Fruit fly (Drosophila melanogaster) whole organism: ENCODE measurements around the gene mwh.
A peak's percentile ranks its signal among the peaks of the same experiment; 100 is the strongest.

Experiments
- CG8478 ChIP-seq: fragments of >200 bp; optimal IDR thresholded peaks from 2 replicates; lab custom pipeline; 2018; ENCODE audit warnings: inconsistent platforms
- Dll ChIP-seq: fragments of >200 bp; optimal IDR thresholded peaks from 2 replicates; lab custom pipeline; 2017
- EcR ChIP-seq, 2 experiments: fragments of >200 bp; optimal IDR thresholded peaks; 2 replicates each; lab custom pipeline; 2017; ENCODE audit warnings: missing biosample characterization in 2 of 2, missing genetic modification characterization in 2 of 2, missing genetic modification reagents in 2 of 2
- pan ChIP-seq: fragments of >200 bp; optimal IDR thresholded peaks from 2 replicates; lab custom pipeline; 2017
- psq ChIP-seq: fragments of >200 bp; optimal IDR thresholded peaks from 2 replicates; lab custom pipeline; 2017
- usp ChIP-seq: fragments of >200 bp; optimal IDR thresholded peaks from 2 replicates; lab custom pipeline; 2017; ENCODE audit warnings: missing biosample characterization, missing genetic modification characterization, mixed read lengths

Gene mwh

dm6 chr3L:1177085-1177484, 23.5 kb upstream of the mwh start, which contains the start of gene bab2:
TSS of gene bab2 (minus strand) at chr3L:1177276.
- TF ChIP-seq pan, result no peak
- no peak for TF ChIP-seq usp (GFP tag; lab: Kevin White, UChicago)
- TF ChIP-seq Dll (lab: Kevin White, UChicago), result peak; percentile 47
- no peak for TF ChIP-seq psq
- no peak for TF ChIP-seq CG8478 (lab: Kevin White, UChicago)
- TF ChIP-seq EcR (GFP tag; optimal IDR thresholded peaks at IDR 0.05; lab: Kevin White, UChicago), result no peak

- TF ChIP-seq pan (no peak), Dll (lab: Kevin White, UChicago) (peak; percentile 83), psq (no peak), CG8478 (lab: Kevin White, UChicago) (peak; percentile 75)
These were observed 22.4 kb upstream of the mwh start for dm6 chr3L:1178115-1178583.

- TF ChIP-seq Dll (lab: Kevin White, UChicago), result no peak
- no peak for TF ChIP-seq usp (GFP tag; lab: Kevin White, UChicago)
- no peak for TF ChIP-seq EcR (GFP tag; optimal IDR thresholded peaks at IDR 0.05; lab: Kevin White, UChicago)
- TF ChIP-seq psq, result no peak
- no peak for TF ChIP-seq pan
- no peak for TF ChIP-seq CG8478 (lab: Kevin White, UChicago)
These were observed 17.1 kb upstream of the mwh start for dm6 chr3L:1183467-1183866.

dm6 chr3L:1188936-1189659, 11.5 kb upstream of the mwh start, which contains the start of gene CG13912:
TSS of gene CG13912 (plus strand) at chr3L:1189588.
- TF ChIP-seq Dll (lab: Kevin White, UChicago), result no peak
- TF ChIP-seq EcR (GFP tag; optimal IDR thresholded peaks at IDR 0.05; lab: Kevin White, UChicago), result no peak
- TF ChIP-seq psq, result no peak
- no peak for TF ChIP-seq pan

- TF ChIP-seq CG8478 (lab: Kevin White, UChicago) (no peak), EcR (GFP tag; optimal IDR thresholded peaks at IDR 0.05; lab: Kevin White, UChicago) (no peak), psq (no peak), usp (GFP tag; lab: Kevin White, UChicago) (no peak), pan (no peak), Dll (lab: Kevin White, UChicago) (no peak)
These were observed 7.3 kb upstream of the mwh start, which contains the start of gene Trhn for dm6 chr3L:1193123-1193844. TSS of gene Trhn (minus strand) at chr3L:1193173.

dm6 chr3L:1195202-1195601, 5.4 kb upstream of the mwh start, which contains the start of gene LysX:
TSS of gene LysX (minus strand) at chr3L:1195302.
- TF ChIP-seq CG8478 (lab: Kevin White, UChicago), result no peak
- TF ChIP-seq EcR (GFP tag; optimal IDR thresholded peaks at IDR 0.05; lab: Kevin White, UChicago), result no peak
- no peak for TF ChIP-seq usp (GFP tag; lab: Kevin White, UChicago)
- no peak for TF ChIP-seq pan
- no peak for TF ChIP-seq psq
- no peak for TF ChIP-seq Dll (lab: Kevin White, UChicago)

dm6 chr3L:1195868-1196552, 4.6 kb upstream of the mwh start, which contains the start of gene Aplip1:
TSS of gene Aplip1 (plus strand) at chr3L:1196317.
- TF ChIP-seq Dll (lab: Kevin White, UChicago), result no peak
- TF ChIP-seq pan, result no peak
- no peak for TF ChIP-seq psq
- TF ChIP-seq usp (GFP tag; lab: Kevin White, UChicago), result no peak
- TF ChIP-seq CG8478 (lab: Kevin White, UChicago), result no peak
- no peak for TF ChIP-seq EcR (GFP tag; optimal IDR thresholded peaks at IDR 0.05; lab: Kevin White, UChicago)

dm6 chr3L:1202588-1203195, 2.1 kb downstream of the mwh start, which contains the start of gene meep:
TSS of gene meep (minus strand) at chr3L:1203036.
- no peak for TF ChIP-seq usp (GFP tag; lab: Kevin White, UChicago)
- no peak for TF ChIP-seq Dll (lab: Kevin White, UChicago)
- no peak for TF ChIP-seq pan
- TF ChIP-seq psq, result no peak
- TF ChIP-seq EcR (GFP tag; optimal IDR thresholded peaks at IDR 0.05; lab: Kevin White, UChicago), result no peak
- TF ChIP-seq CG8478 (lab: Kevin White, UChicago), result no peak

dm6 chr3L:1203855-1204431, 3.4 kb downstream of the mwh start:
- TF ChIP-seq usp (GFP tag; lab: Kevin White, UChicago), result no peak
- no peak for TF ChIP-seq Dll (lab: Kevin White, UChicago)
- TF ChIP-seq CG8478 (lab: Kevin White, UChicago), result no peak
- no peak for TF ChIP-seq psq
- TF ChIP-seq EcR (GFP tag; optimal IDR thresholded peaks at IDR 0.05; lab: Kevin White, UChicago), result no peak
- no peak for TF ChIP-seq pan

- TF ChIP-seq EcR (GFP tag; optimal IDR thresholded peaks at IDR 0.05; lab: Kevin White, UChicago), result no peak
- TF ChIP-seq CG8478 (lab: Kevin White, UChicago), result no peak
- TF ChIP-seq Dll (lab: Kevin White, UChicago), result no peak
- no peak for TF ChIP-seq usp (GFP tag; lab: Kevin White, UChicago)
- no peak for TF ChIP-seq psq
- TF ChIP-seq pan, result no peak
These were observed 4.3 kb downstream of the mwh start, which contains the start of gene CG9119 for dm6 chr3L:1204674-1205547. TSS of gene CG9119 (minus strand) at chr3L:1204795.
